Fruit fly (Drosophila melanogaster): ENCODE measurements around the gene CG7692.

CG7692 gene

DNA sequence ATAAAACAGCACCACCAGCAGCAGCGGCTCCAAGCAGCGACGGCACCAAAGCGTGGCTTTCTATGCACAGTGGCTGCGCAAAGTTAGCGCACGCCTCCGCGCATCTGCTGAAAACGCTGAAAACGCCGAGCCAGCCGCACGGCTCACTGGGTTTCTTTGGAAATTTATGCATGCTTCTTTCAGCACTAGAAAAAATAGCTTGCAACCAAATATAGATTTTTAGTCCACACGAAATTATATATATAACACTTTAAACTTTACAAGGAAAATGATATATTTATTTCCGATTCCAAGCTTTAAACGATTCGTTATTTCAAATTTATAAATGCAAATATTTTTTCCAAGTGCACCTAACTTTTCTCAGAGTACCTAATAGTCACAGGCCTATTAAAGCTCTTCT, 53.0 kb downstream of the CG7692 start (continued):
- TF ChIP-seq chm (GFP tag; IDR thresholded peaks at IDR 0.05) (peak; percentile 20; the same call in 1 of the 2 replicates), cato (GFP tag; optimal IDR thresholded peaks at IDR 0.05; ENCODE audit: borderline replicate concordance) (peak; percentile 7), CG11695 (GFP tag; IDR thresholded peaks at IDR 0.05) (no peak), D19B (GFP tag; optimal IDR thresholded peaks at IDR 0.05) (no peak), CG15696 (tag; optimal IDR thresholded peaks at IDR 0.05) (no peak), Usf (GFP tag; optimal IDR thresholded peaks at IDR 0.05) (no peak), lilli (GFP tag; optimal IDR thresholded peaks at IDR 0.05) (peak; percentile 17), run (tag; optimal IDR thresholded peaks at IDR 0.05) (no peak), bowl (GFP tag; IDR thresholded peaks at IDR 0.05) (no peak), CG14441 (GFP tag; IDR thresholded peaks at IDR 0.05) (no peak), pum (GFP tag; optimal IDR thresholded peaks at IDR 0.05) (no peak), pros (GFP tag; optimal IDR thresholded peaks at IDR 0.05) (no peak), phol (tag; optimal IDR thresholded peaks at IDR 0.05) (peak; percentile 54), Asciz (GFP tag; optimal IDR thresholded peaks at IDR 0.05) (peak; percentile 33), tio (GFP tag; optimal IDR thresholded peaks at IDR 0.05) (peak; percentile 11), CG12659 (GFP tag; optimal IDR thresholded peaks at IDR 0.05) (peak; percentile 20), Sin3A (optimal IDR thresholded peaks at IDR 0.05) (no peak), CG15601 (tag; optimal IDR thresholded peaks at IDR 0.05) (peak; percentile 41), Chrac-16 (GFP tag; optimal IDR thresholded peaks at IDR 0.05) (no peak), D (optimal IDR thresholded peaks at IDR 0.05) (no peak), D (GFP tag; optimal IDR thresholded peaks at IDR 0.05) (peak; percentile 46), cad (GFP tag; optimal IDR thresholded peaks at IDR 0.05) (no peak), gem (tag; optimal IDR thresholded peaks at IDR 0.05) (peak; percentile 72), pho (GFP tag; optimal IDR thresholded peaks at IDR 0.05) (no peak)

DNA sequence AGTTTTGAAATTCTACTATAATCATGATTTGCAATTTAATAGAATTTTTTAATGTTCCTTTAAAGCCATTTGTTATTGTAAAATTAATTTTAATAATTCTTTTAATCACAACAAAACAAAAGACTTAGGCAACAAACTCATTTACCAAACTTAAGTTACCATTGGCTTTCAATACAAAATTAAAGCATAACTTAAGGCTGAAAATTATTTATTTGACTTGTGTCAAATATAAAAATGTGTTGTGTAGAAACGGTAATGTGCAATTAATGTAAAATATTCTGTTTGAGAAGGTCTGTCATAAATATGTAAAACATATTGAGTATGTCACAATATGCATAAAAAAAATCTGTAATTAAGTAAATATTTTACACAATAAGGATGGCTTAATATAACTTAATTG, 55.5 kb downstream of the CG7692 start:
- TF ChIP-seq sc (optimal IDR thresholded peaks at IDR 0.05) = no peak
- TF ChIP-seq sc (GFP tag; optimal IDR thresholded peaks at IDR 0.05) = no peak
- TF ChIP-seq Bgb (GFP tag; IDR thresholded peaks at IDR 0.05; ENCODE audit: partially characterized antibody) = peak; percentile 37; the same call in 1 of the 2 replicates
- no peak for TF ChIP-seq CG14860 (GFP tag; IDR thresholded peaks at IDR 0.05; ENCODE audit: partially characterized antibody)
- TF ChIP-seq Oli (tag; optimal IDR thresholded peaks at IDR 0.05) = no peak
- TF ChIP-seq CG11504 (tag; optimal IDR thresholded peaks at IDR 0.05) = no peak
- no peak for TF ChIP-seq Asciz (GFP tag; optimal IDR thresholded peaks at IDR 0.05)
- no peak for TF ChIP-seq CG31365 (tag; optimal IDR thresholded peaks at IDR 0.05)
- no peak for TF ChIP-seq Atf6 (GFP tag; IDR thresholded peaks at IDR 0.05)
- no peak for TF ChIP-seq Nf-YA (GFP tag; IDR thresholded peaks at IDR 0.05)
- TF ChIP-seq Oaz (GFP tag; IDR thresholded peaks at IDR 0.05) = no peak
- no peak for TF ChIP-seq CG6765 (GFP tag; optimal IDR thresholded peaks at IDR 0.05)
- no peak for TF ChIP-seq gce (GFP tag; IDR thresholded peaks at IDR 0.05)
- no peak for TF ChIP-seq CG14014 (GFP tag; IDR thresholded peaks at IDR 0.05)
- no peak for TF ChIP-seq oc (tag; optimal IDR thresholded peaks at IDR 0.05)
- TF ChIP-seq Dbx (GFP tag; IDR thresholded peaks at IDR 0.05) = no peak
- TF ChIP-seq sqz (GFP tag; optimal IDR thresholded peaks at IDR 0.05) = no peak
- peak; percentile 76 for TF ChIP-seq CTCF (GFP tag; optimal IDR thresholded peaks at IDR 0.05)
- no peak for TF ChIP-seq twi (tag; optimal IDR thresholded peaks at IDR 0.05)
- no peak for TF ChIP-seq NC2α (GFP tag; optimal IDR thresholded peaks at IDR 0.05)
- TF ChIP-seq bbx (GFP tag; IDR thresholded peaks at IDR 0.05; ENCODE audit: partially characterized antibody) = no peak
- no peak for TF ChIP-seq CG7987 (GFP tag; optimal IDR thresholded peaks at IDR 0.05)
- no peak for TF ChIP-seq CG15073 (GFP tag; optimal IDR thresholded peaks at IDR 0.05)
- no peak for TF ChIP-seq exex (tag; optimal IDR thresholded peaks at IDR 0.05)
- no peak for TF ChIP-seq sens-2 (GFP tag; IDR thresholded peaks at IDR 0.05)
- no peak for TF ChIP-seq CG8478 (optimal IDR thresholded peaks at IDR 0.05)
- TF ChIP-seq hth (optimal IDR thresholded peaks at IDR 0.05) = no peak
- no peak for TF ChIP-seq crp (GFP tag; optimal IDR thresholded peaks at IDR 0.05)
- no peak for TF ChIP-seq yki (optimal IDR thresholded peaks at IDR 0.05)
- TF ChIP-seq CG7786 (GFP tag; optimal IDR thresholded peaks at IDR 0.05) = no peak
- no peak for TF ChIP-seq h (optimal IDR thresholded peaks at IDR 0.05)
- no peak for TF ChIP-seq TFAM (GFP tag; optimal IDR thresholded peaks at IDR 0.05)

Measured in whole organism, embryonic.